Fruit fly (Drosophila melanogaster) whole organism, embryonic: ENCODE data around the gene p115.

Source experiments
- Ada2b ChIP-seq: fragments of 200-800 bp; sonication (Bioruptor generic); IDR thresholded peaks from 2 replicates; pipeline ENCODE4 v1.3.6; 2022; ENCODE audit warnings: missing biosample characterization, missing genetic modification characterization
- Atf3 ChIP-seq: fragments of 200-800 bp; sonication (Bioruptor generic); optimal IDR thresholded peaks from 3 replicates; lab custom pipeline; 2016; ENCODE audit warnings: missing biosample characterization, missing genetic modification characterization
- Atf6 ChIP-seq: fragments of 200-800 bp; sonication (Bioruptor generic); IDR thresholded peaks from 2 replicates; pipeline ENCODE4 v1.3.6; 2022; ENCODE audit warnings: missing biosample characterization, missing genetic modification characterization
- Blimp-1 ChIP-seq: fragments of 200-800 bp; sonication (Bioruptor generic); optimal IDR thresholded peaks from 3 replicates; lab custom pipeline; 2018; ENCODE audit warnings: missing biosample characterization, missing genetic modification characterization, mild to moderate bottlenecking, moderate library complexity, missing genetic modification reagents
- CG10147 ChIP-seq: fragments of 200-800 bp; sonication (Bioruptor generic); optimal IDR thresholded peaks from 2 replicates; lab custom pipeline; 2019; ENCODE audit warnings: missing biosample characterization, mild to moderate bottlenecking, missing genetic modification characterization, moderate library complexity
- CG10274 ChIP-seq: fragments of 200-800 bp; sonication (Bioruptor generic); optimal IDR thresholded peaks from 3 replicates; lab custom pipeline; 2017; ENCODE audit warnings: missing biosample characterization, mild to moderate bottlenecking, missing genetic modification characterization
- CG10366 ChIP-seq: fragments of 200-800 bp; sonication (Bioruptor generic); IDR thresholded peaks from 2 replicates; pipeline ENCODE4 v1.3.6; 2022; ENCODE audit warnings: missing biosample characterization, missing genetic modification characterization
- CG10959 ChIP-seq: fragments of 200-800 bp; sonication (Bioruptor generic); IDR thresholded peaks from 2 replicates; pipeline ENCODE4 v1.3.6; 2022; ENCODE audit warnings: missing biosample characterization, missing genetic modification characterization
- CG12299 ChIP-seq: fragments of 200-800 bp; sonication (Bioruptor generic); optimal IDR thresholded peaks from 2 replicates; lab custom pipeline; 2018; ENCODE audit warnings: missing biosample characterization, mild to moderate bottlenecking, missing genetic modification characterization
- CG13123 ChIP-seq: fragments of 200-800 bp; sonication (Bioruptor generic); optimal IDR thresholded peaks from 2 replicates; lab custom pipeline; 2016; ENCODE audit warnings: missing biosample characterization, missing genetic modification characterization
- CG16779 ChIP-seq: fragments of 200-800 bp; sonication (Bioruptor generic); IDR thresholded peaks from 2 replicates; pipeline ENCODE4 v1.3.6; 2022; ENCODE audit warnings: missing biosample characterization, missing genetic modification characterization
- CG17612 ChIP-seq: fragments of 200-800 bp; sonication (Bioruptor generic); IDR thresholded peaks from 2 replicates; pipeline ENCODE4 v1.3.6; 2022; ENCODE audit warnings: missing biosample characterization, missing genetic modification characterization
- CG1832 ChIP-seq: fragments of 200-800 bp; sonication (Bioruptor generic); optimal IDR thresholded peaks from 2 replicates; lab custom pipeline; 2017; ENCODE audit warnings: missing biosample characterization, mild to moderate bottlenecking, missing genetic modification characterization, inconsistent platforms
- CG2678 ChIP-seq: fragments of 200-800 bp; sonication (Bioruptor generic); optimal IDR thresholded peaks from 3 replicates; lab custom pipeline; 2019; ENCODE audit warnings: missing biosample characterization, mild to moderate bottlenecking, missing genetic modification characterization, moderate library complexity
- CG31224 ChIP-seq: fragments of 200-800 bp; sonication (Bioruptor generic); IDR thresholded peaks from 2 replicates; pipeline ENCODE4 v1.3.6; 2022; ENCODE audit warnings: missing biosample characterization, missing genetic modification characterization
- CG32532 ChIP-seq: fragments of 200-800 bp; sonication (Bioruptor generic); IDR thresholded peaks from 2 replicates; pipeline ENCODE4 v1.3.6; 2022; ENCODE audit warnings: missing biosample characterization, missing genetic modification characterization
- CG3995 ChIP-seq: fragments of 200-800 bp; sonication (Bioruptor generic); optimal IDR thresholded peaks from 3 replicates; lab custom pipeline; 2016; ENCODE audit warnings: missing biosample characterization, missing genetic modification characterization
- CG4404 ChIP-seq: fragments of 200-800 bp; sonication (Bioruptor generic); IDR thresholded peaks from 2 replicates; pipeline ENCODE4 v1.3.6; 2022; ENCODE audit warnings: missing biosample characterization, missing genetic modification characterization
- CG5953 ChIP-seq: fragments of 200-800 bp; sonication (Bioruptor generic); IDR thresholded peaks from 2 replicates; pipeline ENCODE4 v1.3.6; 2022; ENCODE audit warnings: missing biosample characterization, missing genetic modification characterization
- CG6683 ChIP-seq: fragments of 200-800 bp; sonication (Bioruptor generic); optimal IDR thresholded peaks from 2 replicates; lab custom pipeline; 2017; ENCODE audit warnings: missing biosample characterization, mild to moderate bottlenecking, missing genetic modification characterization, missing genetic modification reagents
- CG6689 ChIP-seq: fragments of 200-800 bp; sonication (Bioruptor generic); IDR thresholded peaks from 2 replicates; pipeline ENCODE4 v1.3.6; 2022; ENCODE audit warnings: missing biosample characterization, missing genetic modification characterization
- CG9215 ChIP-seq: fragments of 200-800 bp; sonication (Bioruptor generic); IDR thresholded peaks from 2 replicates; pipeline ENCODE4 v1.3.6; 2022; ENCODE audit warnings: missing biosample characterization, missing genetic modification characterization
- Gug ChIP-seq: fragments of 200-800 bp; sonication (Bioruptor generic); IDR thresholded peaks from 4 replicates; pipeline ENCODE4 v1.3.6; 2022; ENCODE audit warnings: missing biosample characterization, missing genetic modification characterization
- HLH3B ChIP-seq: fragments of 200-800 bp; sonication (Bioruptor generic); IDR thresholded peaks from 2 replicates; pipeline ENCODE4 v1.3.6; 2022; ENCODE audit warnings: missing biosample characterization, missing genetic modification characterization
- HLH4C ChIP-seq: fragments of 200-800 bp; sonication (Bioruptor generic); IDR thresholded peaks from 3 replicates; pipeline ENCODE4 v1.3.6; 2022; ENCODE audit warnings: missing biosample characterization, missing genetic modification characterization; ENCODE audit not compliant: partially characterized antibody
- Kr ChIP-seq: fragments of 200-800 bp; sonication (Bioruptor generic); optimal IDR thresholded peaks from 2 replicates; lab custom pipeline; 2017; ENCODE audit warnings: missing biosample characterization, mild to moderate bottlenecking, missing genetic modification characterization
- Trl ChIP-seq, 3 experiments: fragments of >200 bp in 2 of 3; fragments of 200-800 bp in 1 of 3; sonication (Bioruptor generic) in 1 of 3; optimal IDR thresholded peaks; 2 replicates in 1 of 3; 3 replicates in 2 of 3; lab custom pipeline; 2016 to 2017; ENCODE audit warnings: missing biosample characterization in 1 of 3, missing genetic modification characterization in 1 of 3
- Vsx1 ChIP-seq: fragments of 200-800 bp; sonication (Bioruptor generic); optimal IDR thresholded peaks from 2 replicates; lab custom pipeline; 2017; ENCODE audit warnings: missing biosample characterization, mild to moderate bottlenecking, missing genetic modification characterization, missing genetic modification reagents
- Xbp1 ChIP-seq: fragments of 200-800 bp; sonication (Bioruptor generic); optimal IDR thresholded peaks from 3 replicates; lab custom pipeline; 2016; ENCODE audit warnings: missing biosample characterization, mild to moderate bottlenecking, missing genetic modification characterization
- ase ChIP-seq: fragments of 200-800 bp; sonication (Bioruptor generic); IDR thresholded peaks from 3 replicates; pipeline ENCODE4 v1.3.6; 2022; ENCODE audit warnings: missing biosample characterization, missing genetic modification characterization
- cad ChIP-seq: fragments of >200 bp; optimal IDR thresholded peaks from 2 replicates; lab custom pipeline; 2017; ENCODE audit warnings: missing biosample characterization, missing genetic modification characterization
- dimm ChIP-seq: fragments of 200-800 bp; sonication (Bioruptor generic); IDR thresholded peaks from 2 replicates; pipeline ENCODE4 v1.3.6; 2022; ENCODE audit warnings: missing biosample characterization, missing genetic modification characterization
- esg ChIP-seq: fragments of 200-800 bp; sonication (Bioruptor generic); conservative IDR thresholded peaks from 2 replicates; pipeline ENCODE4 v1.3.6; 2022; ENCODE audit warnings: missing biosample characterization, missing genetic modification characterization
- eyg ChIP-seq: fragments of 200-800 bp; sonication (Bioruptor generic); optimal IDR thresholded peaks from 3 replicates; lab custom pipeline; 2016; ENCODE audit warnings: missing biosample characterization, missing genetic modification characterization
- gce ChIP-seq: fragments of 200-800 bp; sonication (Bioruptor generic); IDR thresholded peaks from 3 replicates; pipeline ENCODE4 v1.3.6; 2022; ENCODE audit warnings: missing biosample characterization, missing genetic modification characterization
- grau ChIP-seq: fragments of 200-800 bp; optimal IDR thresholded peaks from 3 replicates; lab custom pipeline; 2019; ENCODE audit warnings: missing biosample characterization, mild to moderate bottlenecking, missing genetic modification characterization, moderate library complexity
- hkb ChIP-seq, 2 experiments: fragments of 200-800 bp in 1 of 2; fragments of >200 bp in 1 of 2; sonication (Bioruptor generic) in 1 of 2; IDR thresholded peaks in 1 of 2; optimal IDR thresholded peaks in 1 of 2; 2 replicates each; pipeline versions ENCODE4 v1.3.6 to Lab custom; 2017 to 2022; ENCODE audit warnings: missing biosample characterization in 1 of 2, missing genetic modification characterization in 1 of 2
- onecut ChIP-seq: fragments of 200-800 bp; sonication (Bioruptor generic); IDR thresholded peaks from 2 replicates; pipeline ENCODE4 v1.3.6; 2022; ENCODE audit warnings: missing biosample characterization, missing genetic modification characterization
- p53 ChIP-seq: fragments of 200-800 bp; sonication (Bioruptor generic); optimal IDR thresholded peaks from 2 replicates; lab custom pipeline; 2016; ENCODE audit warnings: missing biosample characterization, missing genetic modification characterization
- pb ChIP-seq: fragments of 200-800 bp; sonication (Bioruptor generic); optimal IDR thresholded peaks from 3 replicates; lab custom pipeline; 2016; ENCODE audit warnings: missing biosample characterization, missing genetic modification characterization
- peb ChIP-seq: fragments of 200-800 bp; sonication (Bioruptor generic); IDR thresholded peaks from 2 replicates; pipeline ENCODE4 v1.3.6; 2022; ENCODE audit warnings: missing biosample characterization, missing genetic modification characterization
- pfk ChIP-seq: fragments of 200-800 bp; sonication (Bioruptor generic); optimal IDR thresholded peaks from 2 replicates; lab custom pipeline; 2018; ENCODE audit warnings: missing biosample characterization, mild to moderate bottlenecking, missing genetic modification characterization, moderate library complexity
- psq ChIP-seq: fragments of 200-800 bp; sonication (Bioruptor generic); optimal IDR thresholded peaks from 2 replicates; lab custom pipeline; 2017; ENCODE audit warnings: missing biosample characterization, missing genetic modification characterization
- pzg ChIP-seq: fragments of 200-800 bp; sonication (Bioruptor generic); optimal IDR thresholded peaks from 3 replicates; lab custom pipeline; 2018; ENCODE audit warnings: missing biosample characterization, mild to moderate bottlenecking, missing genetic modification characterization, moderate library complexity
- sens ChIP-seq: fragments of 200-800 bp; sonication (Bioruptor generic); peaks from one replicate; lab custom pipeline; 2016; ENCODE audit warnings: missing biosample characterization, missing genetic modification characterization
- sima ChIP-seq: fragments of 200-800 bp; sonication (Bioruptor generic); optimal IDR thresholded peaks from 2 replicates; lab custom pipeline; 2016; ENCODE audit warnings: missing biosample characterization, missing genetic modification characterization
- ttk ChIP-seq: fragments of 200-800 bp; sonication (Bioruptor generic); IDR thresholded peaks from 2 replicates; pipeline ENCODE4 v2.1.2; 2022; ENCODE audit warnings: missing biosample characterization, missing genetic modification characterization
- vfl ChIP-seq: fragments of 200-800 bp; sonication (Bioruptor generic); optimal IDR thresholded peaks from 2 replicates; lab custom pipeline; 2016; ENCODE audit warnings: missing biosample characterization, missing genetic modification characterization
- wor ChIP-seq: fragments of 200-800 bp; sonication (Bioruptor generic); IDR thresholded peaks from 2 replicates; pipeline ENCODE4 v1.3.6; 2022; ENCODE audit warnings: missing biosample characterization, missing genetic modification characterization

p115 gene

dm6 chrX:7908239-7909068, 14.6 kb downstream of the p115 start, which contains the start of the genes dpr14 and spidey (continued):
- peak; percentile 92 for TF ChIP-seq grau (tag; lab: Kevin White, UChicago)
- TF ChIP-seq CG10274 (GFP tag; lab: Kevin White, UChicago): peak; percentile 69
- TF ChIP-seq cad (GFP tag; lab: Kevin White, UChicago): no peak
- TF ChIP-seq CG1832 (GFP tag; lab: Kevin White, UChicago): no peak
- peak; percentile 75; the same call in 1 of the 3 replicates for TF ChIP-seq gce (GFP tag; lab: Robert Waterston, UW)
- peak; percentile 85 for TF ChIP-seq CG6683 (GFP tag; lab: Kevin White, UChicago)
- TF ChIP-seq onecut (GFP tag; lab: Robert Waterston, UW): peak; percentile 87
- peak; percentile 88 for TF ChIP-seq Gug (GFP tag; lab: Robert Waterston, UW)
- TF ChIP-seq wor (GFP tag; lab: Robert Waterston, UW): peak; percentile 79
- TF ChIP-seq peb (GFP tag; lab: Robert Waterston, UW): peak; percentile 78
- TF ChIP-seq Vsx1: peak; percentile 82
- TF ChIP-seq CG3995: peak; percentile 55
- peak; percentile 90 for TF ChIP-seq ttk (GFP tag; lab: Robert Waterston, UW)
- TF ChIP-seq CG4404 (GFP tag; lab: Robert Waterston, UW): peak; percentile 69
- TF ChIP-seq CG6689 (GFP tag; lab: Robert Waterston, UW): peak; percentile 86
- TF ChIP-seq vfl: peak; percentile 80
- peak; percentile 62; the same call in 2 of the 3 replicates for TF ChIP-seq HLH4C (GFP tag; lab: Robert Waterston, UW)
- TF ChIP-seq sima (GFP tag; lab: Kevin White, UChicago): peak; percentile 47
- peak; percentile 81 for TF ChIP-seq CG16779 (GFP tag; lab: Robert Waterston, UW)
- TF ChIP-seq CG10959: peak; percentile 64
- TF ChIP-seq sens (GFP tag; lab: Kevin White, UChicago): peak; percentile 97
- peak; percentile 84 for TF ChIP-seq CG10147
- TF ChIP-seq CG9215: peak; percentile 86
- peak; percentile 94 for TF ChIP-seq CG32532 (GFP tag; lab: Robert Waterston, UW)
- peak; percentile 51 for TF ChIP-seq CG13123 (GFP tag; lab: Kevin White, UChicago)
- TF ChIP-seq pfk: peak; percentile 12
- TF ChIP-seq psq: peak; percentile 49
- peak; percentile 88 for TF ChIP-seq CG12299
- peak; percentile 86 for TF ChIP-seq Blimp-1
- peak; percentile 89 for TF ChIP-seq Atf3 (GFP tag; lab: Kevin White, UChicago)
- TF ChIP-seq Atf6 (GFP tag; lab: Robert Waterston, UW): peak; percentile 91
- TF ChIP-seq dimm (GFP tag; lab: Robert Waterston, UW): peak; percentile 70; the same call in 1 of the 2 replicates
- peak; percentile 29 for TF ChIP-seq pzg (GFP tag; lab: Kevin White, UChicago)
- peak; percentile 96 for TF ChIP-seq CG2678 (tag; lab: Kevin White, UChicago)
- peak; percentile 86 for TF ChIP-seq ase (GFP tag; lab: Robert Waterston, UW)
- TF ChIP-seq pb: peak; percentile 22
- TF ChIP-seq CG31224: peak; percentile 80
- peak; percentile 89 for TF ChIP-seq esg (GFP tag; lab: Robert Waterston, UW)
- TF ChIP-seq HLH3B (GFP tag; lab: Robert Waterston, UW): peak; percentile 89
- peak; percentile 67 for TF ChIP-seq eyg (GFP tag; lab: Kevin White, UChicago)
- peak; percentile 90 for TF ChIP-seq Xbp1 (GFP tag; lab: Kevin White, UChicago)
- peak; percentile 89 for TF ChIP-seq CG10366
- peak; percentile 89 for TF ChIP-seq Ada2b (GFP tag; lab: Robert Waterston, UW)
- TF ChIP-seq hkb (optimal IDR thresholded peaks at IDR 0.05; lab: Kevin White, UChicago): no peak
- peak; percentile 94 for TF ChIP-seq hkb (GFP tag; IDR thresholded peaks at IDR 0.05; lab: Robert Waterston, UW)
- peak; percentile 72 for TF ChIP-seq CG5953 (GFP tag; lab: Robert Waterston, UW)
- TF ChIP-seq Kr (GFP tag; lab: Kevin White, UChicago): no peak
- TF ChIP-seq p53: peak; percentile 5
- peak; percentile 80 for TF ChIP-seq CG17612 (GFP tag; lab: Robert Waterston, UW)
- TF ChIP-seq Trl (optimal IDR thresholded peaks at IDR 0.05; lab: Kevin White, UChicago): peak in 1 of 2 experiments; percentile 19
- peak; percentile 87 for TF ChIP-seq Trl (GFP tag; optimal IDR thresholded peaks at IDR 0.05; lab: Kevin White, UChicago)
